Fruit fly (Drosophila melanogaster): ENCODE results near the gene drm.

Gene drm

DNA sequence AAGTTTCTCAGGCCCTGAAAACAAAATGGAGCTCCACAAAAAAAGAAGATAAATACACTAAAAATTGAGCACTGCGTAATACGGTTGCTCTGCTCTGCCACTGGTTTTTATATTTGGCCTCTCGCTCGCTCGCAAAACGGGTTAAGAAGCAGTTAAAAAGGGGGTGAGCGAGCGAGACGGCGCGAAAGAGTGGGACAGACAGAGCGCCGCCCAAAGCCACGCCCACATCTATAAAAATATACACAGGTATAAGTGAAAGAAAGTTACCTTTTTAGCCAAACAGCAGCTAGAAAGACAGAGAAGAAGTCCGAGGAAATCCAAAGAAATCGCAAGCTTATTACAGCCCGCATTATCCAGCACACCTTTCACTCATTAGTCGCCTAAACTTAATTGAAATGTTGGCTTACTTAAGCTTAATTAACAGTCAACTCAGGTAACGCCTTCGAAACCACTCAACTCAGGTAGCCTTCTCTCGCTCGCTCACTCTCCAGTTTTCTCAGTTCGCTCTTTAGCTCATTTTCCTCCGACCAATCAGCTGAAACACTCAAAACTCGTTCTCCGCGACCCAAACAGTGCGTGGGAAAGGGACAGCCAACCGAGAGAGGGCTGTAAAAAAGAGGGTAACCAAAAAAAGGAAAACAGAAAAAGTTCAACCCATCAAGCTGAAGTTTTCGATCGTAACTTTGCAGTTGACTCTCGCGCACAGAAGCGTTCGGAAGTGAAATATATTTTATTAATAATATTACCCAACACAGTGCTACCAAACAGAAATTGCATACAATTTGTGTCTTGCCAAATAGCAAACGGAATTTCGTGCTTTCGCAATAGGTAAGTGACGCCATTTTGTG, at the start of gene drm:
Gene drm (plus strand): TSS at position 684 of the 848 bp plus-strand sequence.
- TF ChIP-seq CG17801 (GFP tag; optimal IDR thresholded peaks at IDR 0.05; ENCODE audit: partially characterized antibody), result no peak

DNA sequence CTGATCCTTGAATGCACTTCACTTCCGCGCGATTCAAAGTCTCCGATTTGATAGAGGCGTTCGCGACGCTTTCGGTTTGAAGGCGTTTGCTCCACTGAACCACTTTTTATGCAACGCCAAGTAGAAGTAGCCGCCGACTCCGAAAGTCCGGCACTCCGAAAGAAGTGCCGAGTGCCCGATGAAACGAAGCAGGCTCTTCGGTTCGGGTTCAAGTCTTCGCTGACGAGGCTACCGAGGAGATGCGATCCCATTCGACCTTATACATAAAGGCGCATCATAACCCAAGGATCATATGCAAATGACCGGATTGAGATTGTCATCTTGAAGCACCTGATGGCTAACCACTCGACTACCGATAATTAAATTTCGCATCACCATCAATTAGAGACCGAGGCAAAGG, 48.1 kb upstream of the drm start, which contains the start of gene CG15414:
Gene CG15414 (minus strand): TSS at position 101 of the 400 bp plus-strand sequence.
- no peak for TF ChIP-seq CG17801 (GFP tag; optimal IDR thresholded peaks at IDR 0.05; ENCODE audit: partially characterized antibody)

dm6 chr2L:3493475-3493874, 45.6 kb upstream of the drm start:
- no peak for TF ChIP-seq CG17801 (GFP tag; optimal IDR thresholded peaks at IDR 0.05; ENCODE audit: partially characterized antibody)

DNA sequence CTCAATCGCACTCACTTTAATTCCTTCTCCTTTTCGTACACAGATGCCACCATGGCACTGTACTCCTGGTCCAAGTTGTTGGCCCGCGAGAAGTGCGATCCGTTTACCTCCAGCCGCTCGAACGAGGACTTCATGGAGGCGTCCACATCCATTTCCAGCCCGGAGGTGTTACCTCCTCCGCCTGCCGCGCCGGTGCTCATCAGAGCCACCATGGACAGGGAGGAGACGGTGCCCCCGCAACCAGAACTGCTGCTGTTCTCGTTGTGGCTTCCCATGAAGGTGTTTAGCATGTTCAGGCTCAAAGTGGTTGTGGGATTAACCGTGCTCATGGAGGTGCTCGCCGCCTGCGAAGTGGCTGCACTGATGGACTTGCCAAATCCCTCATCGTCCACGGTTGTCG, 43.6 kb upstream of the drm start:
- TF ChIP-seq CG17801 (GFP tag; optimal IDR thresholded peaks at IDR 0.05; ENCODE audit: partially characterized antibody), result no peak

- no peak for TF ChIP-seq CG17801 (GFP tag; optimal IDR thresholded peaks at IDR 0.05; ENCODE audit: partially characterized antibody)
Measured at dm6 chr2L:3504851-3505250, 34.2 kb upstream of the drm start.

DNA sequence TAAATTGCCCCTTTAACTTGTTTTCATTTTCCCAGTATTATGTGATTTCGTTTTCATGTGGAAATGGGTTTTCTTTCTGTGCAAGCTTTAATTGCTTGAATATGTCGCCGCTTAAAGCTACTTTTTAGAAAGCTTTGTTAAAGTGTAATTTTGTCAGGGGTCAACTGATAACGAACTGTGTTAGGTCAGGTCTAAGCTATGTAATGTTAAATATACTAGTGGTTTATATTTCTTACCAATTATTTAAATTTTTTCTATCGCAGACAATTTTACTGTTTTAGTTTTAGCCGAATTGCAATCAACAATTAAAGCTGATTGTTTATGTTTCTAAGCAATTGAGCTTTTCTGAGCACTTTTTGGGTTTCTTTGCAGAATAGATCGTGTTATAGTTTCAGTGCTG, 32.7 kb upstream of the drm start:
- no peak for TF ChIP-seq CG17801 (GFP tag; optimal IDR thresholded peaks at IDR 0.05; ENCODE audit: partially characterized antibody)

dm6 chr2L:3506806-3507205, 32.2 kb upstream of the drm start:
- no peak for TF ChIP-seq CG17801 (GFP tag; optimal IDR thresholded peaks at IDR 0.05; ENCODE audit: partially characterized antibody)

DNA sequence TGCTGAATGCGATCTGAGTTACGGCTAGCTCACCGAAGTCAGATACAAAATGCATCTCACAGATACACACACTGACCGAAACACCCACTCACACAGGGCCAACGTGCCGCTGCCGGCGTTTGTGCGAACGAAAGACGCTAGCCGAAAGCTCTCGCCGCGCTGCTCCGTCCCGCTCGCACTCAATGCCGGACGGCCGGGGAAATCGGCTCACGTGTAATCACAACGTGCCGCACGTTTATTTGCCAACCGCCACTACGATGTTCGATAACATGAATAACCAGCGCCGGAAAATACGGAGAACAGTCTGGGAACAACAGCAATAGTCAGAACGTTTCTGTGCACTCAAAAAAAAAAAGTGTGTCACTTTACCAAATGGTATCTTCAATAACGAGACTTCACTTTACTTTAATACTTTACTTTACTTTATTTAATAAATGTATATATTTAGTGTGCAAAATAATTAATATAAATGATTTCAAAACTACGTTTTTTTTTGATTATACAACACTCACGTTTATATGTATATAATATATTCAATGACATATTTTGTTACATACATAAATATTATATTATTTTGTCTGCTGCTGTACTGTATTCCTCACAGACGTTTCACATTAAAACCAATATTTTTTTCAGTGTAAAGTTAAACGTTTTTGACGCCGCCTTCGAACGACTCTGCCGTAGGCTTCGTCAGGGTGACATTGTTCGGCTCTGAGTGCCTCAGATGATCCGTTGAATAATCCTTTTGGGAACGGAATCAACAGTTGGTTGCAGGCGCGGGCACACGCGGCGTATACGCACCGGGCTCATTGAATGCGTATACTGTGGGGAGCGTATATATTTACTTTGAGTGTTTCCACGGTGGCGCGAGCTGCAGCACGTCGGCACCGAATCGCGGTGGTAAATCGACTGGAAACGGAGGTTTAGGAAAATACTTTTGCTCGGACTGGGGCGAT, 31.6 kb upstream of the drm start, which contains the start of gene tim:
Gene tim (minus strand): TSS at position 911 of the 956 bp plus-strand sequence.
- peak; percentile 74 for TF ChIP-seq CG17801 (GFP tag; optimal IDR thresholded peaks at IDR 0.05; ENCODE audit: partially characterized antibody)

dm6 chr2L:3510002-3510401, 29.0 kb upstream of the drm start, which contains the start of gene CG31954:
Gene CG31954, minus strand, starts transcription at chr2L:3510102.
- no peak for TF ChIP-seq CG17801 (GFP tag; optimal IDR thresholded peaks at IDR 0.05; ENCODE audit: partially characterized antibody)

DNA sequence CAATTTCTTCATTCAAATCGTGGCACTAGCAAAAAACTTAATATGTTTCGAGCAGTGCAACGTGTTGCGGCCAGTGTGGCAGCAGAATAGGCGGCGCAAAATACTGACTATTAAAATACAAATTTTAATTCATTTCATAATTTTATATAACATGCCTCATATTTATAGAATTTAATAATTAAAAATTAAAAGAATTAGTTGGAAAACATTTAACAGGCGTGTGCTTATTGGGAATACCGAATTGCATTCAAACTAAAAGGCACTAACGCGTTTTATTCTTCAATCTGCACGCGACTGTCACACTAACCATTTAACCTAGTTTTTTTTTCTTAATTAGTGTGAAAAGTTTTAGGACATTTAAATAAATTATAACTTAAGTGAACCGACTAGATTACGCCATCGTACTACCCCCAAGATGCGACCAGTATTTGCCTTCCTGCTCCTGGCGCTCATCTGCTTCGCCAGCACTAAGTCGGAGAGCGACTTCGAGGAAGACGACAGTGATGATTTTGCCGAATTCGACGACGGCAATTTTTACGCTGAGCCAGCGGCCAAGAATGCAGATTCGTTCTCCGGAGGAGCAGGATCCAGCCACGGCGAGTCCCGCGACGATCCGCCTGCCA, 24.4 kb upstream of the drm start, which contains the start of the genes LeuRS and CG17593:
Gene LeuRS (minus strand): TSS at position 88 of the 623 bp plus-strand sequence.
Gene CG17593 (plus strand): TSS at position 304 of the 623 bp plus-strand sequence.
- no peak for TF ChIP-seq CG17801 (GFP tag; optimal IDR thresholded peaks at IDR 0.05; ENCODE audit: partially characterized antibody)

dm6 chr2L:3519551-3519950, 19.5 kb upstream of the drm start, which contains the start of the genes CG3213 and CG8851:
Gene CG3213, minus strand, starts transcription at chr2L:3519651.
Gene CG8851, plus strand, starts transcription at chr2L:3519677.
- no peak for TF ChIP-seq CG17801 (GFP tag; optimal IDR thresholded peaks at IDR 0.05; ENCODE audit: partially characterized antibody)

- TF ChIP-seq CG17801 (GFP tag; optimal IDR thresholded peaks at IDR 0.05; ENCODE audit: partially characterized antibody), result no peak
Measured at dm6 chr2L:3523956-3524355, 15.1 kb upstream of the drm start, which contains the start of gene Sr-CIV. Gene Sr-CIV, minus strand, starts transcription at chr2L:3524056.

- TF ChIP-seq CG17801 (GFP tag; optimal IDR thresholded peaks at IDR 0.05; ENCODE audit: partially characterized antibody), result no peak
Measured at dm6 chr2L:3524729-3525181, 14.3 kb upstream of the drm start, which contains the start of gene CG8852. Gene CG8852, plus strand, starts transcription at chr2L:3525131.

DNA sequence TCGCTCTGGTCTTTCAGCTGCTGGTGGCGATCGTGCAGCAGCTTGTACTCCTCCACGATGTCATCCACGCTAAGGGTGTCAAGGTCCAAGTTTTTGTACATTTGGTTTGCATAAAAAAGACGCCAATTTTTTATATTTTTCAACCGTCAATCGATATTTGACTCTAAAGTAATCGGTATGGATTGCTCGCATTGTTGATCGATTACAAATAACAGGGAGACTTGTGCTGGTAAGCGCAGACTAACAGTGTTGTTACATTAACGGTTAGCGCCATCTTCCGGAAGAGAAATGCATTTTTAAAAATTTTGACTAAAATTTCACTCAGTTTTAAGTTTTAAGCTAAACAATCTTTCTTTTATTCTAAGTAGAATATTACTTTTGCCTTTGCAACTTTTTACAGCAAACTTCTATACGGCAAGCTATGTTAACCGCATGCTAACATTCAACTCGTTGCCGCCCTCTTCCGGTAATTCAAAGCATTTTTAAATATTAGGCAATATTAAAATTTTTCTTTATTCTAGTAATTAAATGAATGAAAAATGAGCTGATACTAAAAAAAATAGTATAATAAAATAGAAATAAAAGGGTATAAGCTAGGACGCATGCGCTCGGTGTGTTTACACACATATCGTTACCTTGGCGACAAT, 8.7 kb upstream of the drm start, which contains the start of the genes Spindly and IFT57:
Gene Spindly (minus strand): TSS at position 132 of the 647 bp plus-strand sequence.
Gene IFT57 (plus strand): TSS at position 604 of the 647 bp plus-strand sequence.
- TF ChIP-seq CG17801 (GFP tag; optimal IDR thresholded peaks at IDR 0.05; ENCODE audit: partially characterized antibody), result no peak

Data from ovary, adult (tissue).